Fruit fly (Drosophila melanogaster): Measurements from ENCODE around the gene CG42717.

CG42717 gene

dm6 chr3L:16010176-16010575 lies 22.8 kb downstream of the CG42717 start:
- TF ChIP-seq fd64A (GFP tag; optimal IDR thresholded peaks at IDR 0.05) = peak; percentile 24
- no peak for TF ChIP-seq ranshi (GFP tag; IDR thresholded peaks at IDR 0.05)
- TF ChIP-seq CG11504 (tag; optimal IDR thresholded peaks at IDR 0.05) = peak; percentile 5
- no peak for TF ChIP-seq CG34422 (GFP tag; IDR thresholded peaks at IDR 0.05)
- TF ChIP-seq CG18764 (GFP tag; optimal IDR thresholded peaks at IDR 0.05) = no peak
- no peak for TF ChIP-seq nerfin-2 (GFP tag; IDR thresholded peaks at IDR 0.05; ENCODE audit: partially characterized antibody)
- TF ChIP-seq ATbp (GFP tag; optimal IDR thresholded peaks at IDR 0.05) = peak; percentile 33
- TF ChIP-seq bsh (GFP tag; optimal IDR thresholded peaks at IDR 0.05) = peak in 1 of 2 experiments; percentile 16
- peak; percentile 46 for TF ChIP-seq Asciz (GFP tag; optimal IDR thresholded peaks at IDR 0.05)
- TF ChIP-seq CG1233 (GFP tag; optimal IDR thresholded peaks at IDR 0.05) = peak; percentile 4
- peak; percentile 46; the same call in 1 of the 3 replicates for TF ChIP-seq ci (GFP tag; IDR thresholded peaks at IDR 0.05)
- TF ChIP-seq CG2678 (tag; optimal IDR thresholded peaks at IDR 0.05) = peak; percentile 1
- no peak for TF ChIP-seq Nf-YC (tag; optimal IDR thresholded peaks at IDR 0.05)
- TF ChIP-seq CG17359 (tag; optimal IDR thresholded peaks at IDR 0.05) = peak; percentile 51
- peak; percentile 3 for TF ChIP-seq gem (tag; optimal IDR thresholded peaks at IDR 0.05)
- peak; percentile 70 for TF ChIP-seq sens (GFP tag)
- TF ChIP-seq CG14050 (GFP tag; IDR thresholded peaks at IDR 0.05) = no peak
- TF ChIP-seq Blimp-1 (GFP tag; optimal IDR thresholded peaks at IDR 0.05) = peak; percentile 24
- no peak for TF ChIP-seq CG12155 (GFP tag; optimal IDR thresholded peaks at IDR 0.05)
- TF ChIP-seq CG3407 (GFP tag; optimal IDR thresholded peaks at IDR 0.05) = peak; percentile 29
- peak; percentile 12 for TF ChIP-seq CG15601 (tag; optimal IDR thresholded peaks at IDR 0.05)
- no peak for TF ChIP-seq mirr (GFP tag; optimal IDR thresholded peaks at IDR 0.05)
- peak; percentile 18 for TF ChIP-seq PHDP (tag; optimal IDR thresholded peaks at IDR 0.05)
- TF ChIP-seq Sox100B (GFP tag; optimal IDR thresholded peaks at IDR 0.05) = peak; percentile 44

DNA sequence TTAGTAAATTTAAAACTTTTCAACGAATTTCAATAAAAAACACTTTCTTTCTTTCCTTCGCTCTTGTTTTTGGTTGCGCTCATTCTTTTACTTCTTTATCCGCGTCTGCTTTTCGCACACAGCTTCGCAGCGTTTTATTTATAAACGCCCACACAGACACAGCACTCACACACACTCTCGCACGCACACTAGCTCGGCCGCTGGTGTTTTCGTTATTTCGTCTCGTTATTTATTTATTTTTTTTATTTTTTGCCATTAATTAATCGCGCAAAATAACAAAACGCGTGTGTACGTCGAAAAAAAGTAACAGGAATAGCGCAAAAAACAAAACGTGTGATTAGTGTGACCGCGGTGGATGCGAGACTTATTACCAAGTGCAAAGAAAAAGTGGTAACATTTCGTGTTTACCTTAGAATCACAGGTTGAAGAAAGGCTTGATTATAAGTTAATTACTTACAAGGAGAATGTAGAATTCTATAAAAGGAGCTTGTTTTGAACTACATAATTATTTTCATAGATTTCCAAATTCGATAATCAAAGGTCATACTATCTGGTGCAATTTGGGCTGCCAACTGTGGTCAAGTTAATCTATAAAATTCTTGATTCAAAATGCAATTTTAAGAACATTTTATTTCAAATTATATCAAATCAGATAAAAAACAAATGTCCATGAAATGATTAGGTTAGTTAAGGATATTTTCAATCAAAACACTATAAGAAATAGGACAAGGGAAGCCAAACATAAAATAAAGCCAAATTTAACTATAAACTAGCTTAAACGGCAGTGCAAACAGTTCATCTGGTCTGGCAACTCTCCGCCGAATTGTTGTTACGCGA lies 28.4 kb downstream of the CG42717 start, which contains the start of the genes hzg and mRpS31:
hzg (minus strand) TSS at position 336 of the 837 bp plus-strand sequence.
mRpS31 (plus strand) TSS at position 793 of the 837 bp plus-strand sequence.
- TF ChIP-seq CG7271 (tag; optimal IDR thresholded peaks at IDR 0.05) = no peak
- TF ChIP-seq CG8388 (GFP tag; optimal IDR thresholded peaks at IDR 0.05) = peak; percentile 21
- 0 out of 3 replicates have a peak, but pooled peaks have one; percentile 37 for TF ChIP-seq ken (GFP tag; IDR thresholded peaks at IDR 0.05)
- peak; percentile 25 for TF ChIP-seq CG7839 (tag; optimal IDR thresholded peaks at IDR 0.05)
- peak; percentile 55 to 81 for TF ChIP-seq bsh (GFP tag; optimal IDR thresholded peaks at IDR 0.05)
- TF ChIP-seq CG12659 (GFP tag; optimal IDR thresholded peaks at IDR 0.05) = peak; percentile 42
- peak; percentile 13 for TF ChIP-seq CG18764 (GFP tag; optimal IDR thresholded peaks at IDR 0.05)
- no peak for TF ChIP-seq CG7928 (GFP tag; optimal IDR thresholded peaks at IDR 0.05)
- TF ChIP-seq sug (tag; optimal IDR thresholded peaks at IDR 0.05) = peak; percentile 67
- peak; percentile 99 for TF ChIP-seq trem (tag; optimal IDR thresholded peaks at IDR 0.05)
- TF ChIP-seq kah (GFP tag; optimal IDR thresholded peaks at IDR 0.05) = no peak
- TF ChIP-seq fd96Cb (tag; optimal IDR thresholded peaks at IDR 0.05) = peak; percentile 45
- TF ChIP-seq gfzf (GFP tag; optimal IDR thresholded peaks at IDR 0.05) = peak; percentile 89
- TF ChIP-seq CG3407 (GFP tag; optimal IDR thresholded peaks at IDR 0.05) = no peak
- peak; percentile 73 for TF ChIP-seq CoRest (tag; optimal IDR thresholded peaks at IDR 0.05)
- TF ChIP-seq lab (GFP tag; optimal IDR thresholded peaks at IDR 0.05) = peak; percentile 31
- TF ChIP-seq en (GFP tag; optimal IDR thresholded peaks at IDR 0.05) = no peak
- peak; percentile 39 for TF ChIP-seq zen (tag; optimal IDR thresholded peaks at IDR 0.05)
- peak; percentile 44 for TF ChIP-seq nmo (GFP tag; optimal IDR thresholded peaks at IDR 0.05)
- no peak for TF ChIP-seq CG6765 (GFP tag; optimal IDR thresholded peaks at IDR 0.05)
- no peak for TF ChIP-seq CG1603 (tag; optimal IDR thresholded peaks at IDR 0.05)
- TF ChIP-seq Fer2 (tag; optimal IDR thresholded peaks at IDR 0.05) = peak; percentile 20
- no peak for TF ChIP-seq inv (GFP tag; IDR thresholded peaks at IDR 0.05; ENCODE audit: partially characterized antibody)
- TF ChIP-seq btn (GFP tag; optimal IDR thresholded peaks at IDR 0.05) = no peak
- TF ChIP-seq CG30403 (GFP tag; optimal IDR thresholded peaks at IDR 0.05) = peak; percentile 74
- peak; percentile 49 for TF ChIP-seq crc (GFP tag; optimal IDR thresholded peaks at IDR 0.05)

All from whole organism, embryonic.